Worm (Caenorhabditis elegans) whole organism, L3 larva: ENCODE results near the gene C03B1.1.

Experiments used
- R02D3.7 ChIP-seq: fragments of 150-350 bp; optimal IDR thresholded peaks from 2 replicates; lab custom pipeline; 2014; ENCODE audit warnings: missing biosample characterization, missing genetic modification characterization
- aly-2 ChIP-seq: fragments of 150-350 bp; optimal IDR thresholded peaks from 2 replicates; lab custom pipeline; 2014; ENCODE audit warnings: missing biosample characterization, missing genetic modification characterization
- ama-1 ChIP-seq: fragments of 150-350 bp; optimal IDR thresholded peaks from 2 replicates; lab custom pipeline; 2018
- ceh-16 ChIP-seq: sonication (generic microtip); optimal IDR thresholded peaks from 2 replicates; lab custom pipeline; 2017; ENCODE audit warnings: missing biosample characterization, missing genetic modification characterization
- ceh-28 ChIP-seq: fragments of 150-350 bp; optimal IDR thresholded peaks from 2 replicates; lab custom pipeline; 2014; ENCODE audit warnings: missing biosample characterization, missing genetic modification reagents, missing genetic modification characterization
- ceh-82 ChIP-seq: fragments of 150-350 bp; optimal IDR thresholded peaks from 2 replicates; lab custom pipeline; 2014; ENCODE audit warnings: missing biosample characterization, missing genetic modification characterization
- ceh-9 ChIP-seq: sonication (generic microtip); optimal IDR thresholded peaks from 2 replicates; lab custom pipeline; 2018; ENCODE audit warnings: missing biosample characterization, missing genetic modification characterization
- daf-12 ChIP-seq: fragments of 150-350 bp; optimal IDR thresholded peaks from 2 replicates; lab custom pipeline; 2014; ENCODE audit warnings: missing biosample characterization, missing genetic modification reagents, missing genetic modification characterization
- egl-27 ChIP-seq: sonication (generic microtip); optimal IDR thresholded peaks from 4 replicates; lab custom pipeline; 2017; ENCODE audit warnings: missing biosample characterization, missing genetic modification reagents, missing genetic modification characterization
- egl-5 ChIP-seq: fragments of 150-350 bp; optimal IDR thresholded peaks from 2 replicates; lab custom pipeline; 2017; ENCODE audit warnings: missing biosample characterization, missing genetic modification reagents, missing genetic modification characterization, inconsistent platforms
- elt-2 ChIP-seq: sonication (generic microtip); optimal IDR thresholded peaks from 2 replicates; lab custom pipeline; 2016; ENCODE audit warnings: missing genetic modification reagents, mild to moderate bottlenecking, missing genetic modification characterization, missing compliant biosample characterization
- elt-3 ChIP-seq, 3 experiments: fragments of 150-350 bp in 1 of 3; sonication (generic microtip) in 2 of 3; optimal IDR thresholded peaks; 2 replicates in 2 of 3; 4 replicates in 1 of 3; lab custom pipeline; 2014 to 2017; ENCODE audit warnings: missing biosample characterization in 3 of 3, missing genetic modification characterization in 3 of 3
- eor-1 ChIP-seq, 2 experiments: fragments of 150-350 bp; optimal IDR thresholded peaks; 2 replicates each; lab custom pipeline; 2014 to 2018; ENCODE audit warnings: missing biosample characterization in 2 of 2, missing genetic modification characterization in 2 of 2
- fkh-10 ChIP-seq: sonication (generic microtip); optimal IDR thresholded peaks from 2 replicates; lab custom pipeline; 2017; ENCODE audit warnings: missing biosample characterization, missing genetic modification reagents, missing genetic modification characterization
- fkh-2 ChIP-seq: fragments of 150-350 bp; optimal IDR thresholded peaks from 2 replicates; lab custom pipeline; 2014; ENCODE audit warnings: missing biosample characterization, missing genetic modification reagents, missing genetic modification characterization
- fos-1 ChIP-seq: fragments of 150-350 bp; optimal IDR thresholded peaks from 2 replicates; lab custom pipeline; 2014; ENCODE audit warnings: missing biosample characterization, missing genetic modification characterization
- hmg-11 ChIP-seq: sonication (generic microtip); optimal IDR thresholded peaks from 2 replicates; lab custom pipeline; 2016; ENCODE audit warnings: missing genetic modification characterization, missing compliant biosample characterization
- jun-1 ChIP-seq: fragments of 150-350 bp; optimal IDR thresholded peaks from 2 replicates; lab custom pipeline; 2014; ENCODE audit warnings: missing biosample characterization, missing genetic modification reagents, missing genetic modification characterization
- lin-15B ChIP-seq: fragments of 150-350 bp; optimal IDR thresholded peaks from 2 replicates; lab custom pipeline; 2014; ENCODE audit warnings: missing biosample characterization, missing genetic modification characterization
- lin-39 ChIP-seq: fragments of 150-350 bp; optimal IDR thresholded peaks from 2 replicates; lab custom pipeline; 2018; ENCODE audit warnings: missing biosample characterization, missing genetic modification reagents, missing genetic modification characterization
- lsy-12 ChIP-seq: sonication (generic microtip); optimal IDR thresholded peaks from 2 replicates; lab custom pipeline; 2016; ENCODE audit warnings: mild to moderate bottlenecking, missing genetic modification characterization, missing compliant biosample characterization
- mdl-1 ChIP-seq: fragments of 150-350 bp; optimal IDR thresholded peaks from 2 replicates; lab custom pipeline; 2014; ENCODE audit warnings: missing biosample characterization, missing genetic modification characterization
- mml-1 ChIP-seq: fragments of 150-350 bp; sonication (generic microtip); optimal IDR thresholded peaks from 3 replicates; lab custom pipeline; 2014; ENCODE audit warnings: missing biosample characterization, missing genetic modification characterization
- nfya-1 ChIP-seq: sonication (generic microtip); optimal IDR thresholded peaks from 2 replicates; lab custom pipeline; 2017; ENCODE audit warnings: missing genetic modification characterization, mild to moderate bottlenecking, missing compliant biosample characterization, antibody characterized with exemption, moderate library complexity; ENCODE audit not compliant: insufficient read depth
- nhr-11 ChIP-seq: fragments of 150-350 bp; optimal IDR thresholded peaks from 2 replicates; lab custom pipeline; 2014; ENCODE audit warnings: missing biosample characterization, missing genetic modification characterization
- nhr-12 ChIP-seq: fragments of 150-350 bp; optimal IDR thresholded peaks from 2 replicates; lab custom pipeline; 2014; ENCODE audit warnings: missing biosample characterization, missing genetic modification characterization
- nhr-23 ChIP-seq: fragments of 150-350 bp; optimal IDR thresholded peaks from 2 replicates; lab custom pipeline; 2014; ENCODE audit warnings: missing biosample characterization, missing genetic modification reagents, missing genetic modification characterization
- nhr-237 ChIP-seq: fragments of 150-350 bp; optimal IDR thresholded peaks from 2 replicates; lab custom pipeline; 2014; ENCODE audit warnings: missing biosample characterization, missing genetic modification characterization
- nhr-25 ChIP-seq: sonication (generic microtip); optimal IDR thresholded peaks from 2 replicates; lab custom pipeline; 2017; ENCODE audit warnings: missing biosample characterization, missing genetic modification characterization
- nhr-28 ChIP-seq: fragments of 150-350 bp; optimal IDR thresholded peaks from 2 replicates; lab custom pipeline; 2014; ENCODE audit warnings: missing biosample characterization, missing genetic modification characterization
- nhr-43 ChIP-seq: sonication (generic microtip); optimal IDR thresholded peaks from 2 replicates; lab custom pipeline; 2016; ENCODE audit warnings: mild to moderate bottlenecking, missing genetic modification characterization, missing compliant biosample characterization; ENCODE audit not compliant: poor library complexity, severe bottlenecking
- nhr-67 ChIP-seq: fragments of 150-350 bp; optimal IDR thresholded peaks from 2 replicates; lab custom pipeline; 2014; ENCODE audit warnings: missing biosample characterization, missing genetic modification characterization
- nhr-76 ChIP-seq: fragments of 150-350 bp; sonication (generic microtip); optimal IDR thresholded peaks from 5 replicates; lab custom pipeline; 2014; ENCODE audit warnings: missing biosample characterization, missing genetic modification characterization
- nhr-77 ChIP-seq: fragments of 150-350 bp; optimal IDR thresholded peaks from 2 replicates; lab custom pipeline; 2014; ENCODE audit warnings: missing biosample characterization, missing genetic modification characterization
- pha-4 ChIP-seq: fragments of 150-350 bp; optimal IDR thresholded peaks from 2 replicates; lab custom pipeline; 2014; ENCODE audit warnings: missing biosample characterization, missing genetic modification reagents, missing genetic modification characterization
- pqm-1 ChIP-seq: fragments of 150-350 bp; optimal IDR thresholded peaks from 2 replicates; lab custom pipeline; 2017; ENCODE audit warnings: missing biosample characterization, missing genetic modification characterization, inconsistent platforms
- sea-2 ChIP-seq: fragments of 150-350 bp; sonication (generic microtip); optimal IDR thresholded peaks from 4 replicates; lab custom pipeline; 2014; ENCODE audit warnings: missing biosample characterization, missing genetic modification reagents, missing genetic modification characterization
- skn-1 ChIP-seq: fragments of 150-350 bp; optimal IDR thresholded peaks from 2 replicates; lab custom pipeline; 2014; ENCODE audit warnings: missing biosample characterization, missing genetic modification characterization
- snpc-4 ChIP-seq: fragments of 150-350 bp; optimal IDR thresholded peaks from 2 replicates; lab custom pipeline; 2014; ENCODE audit warnings: missing biosample characterization, missing genetic modification characterization
- tbx-2 ChIP-seq: sonication (generic microtip); optimal IDR thresholded peaks from 2 replicates; lab custom pipeline; 2016; ENCODE audit warnings: mild to moderate bottlenecking, missing genetic modification characterization, missing compliant biosample characterization
- unc-39 ChIP-seq: sonication (generic microtip); optimal IDR thresholded peaks from 4 replicates; lab custom pipeline; 2017; ENCODE audit warnings: missing biosample characterization, missing genetic modification characterization
- unc-62 ChIP-seq: fragments of 150-350 bp; sonication (generic microtip); optimal IDR thresholded peaks from 4 replicates; lab custom pipeline; 2014; ENCODE audit warnings: missing biosample characterization, missing genetic modification reagents, missing genetic modification characterization
- zag-1 ChIP-seq: fragments of 150-350 bp; optimal IDR thresholded peaks from 2 replicates; lab custom pipeline; 2014; ENCODE audit warnings: missing biosample characterization, missing genetic modification characterization
- ztf-11 ChIP-seq: fragments of 150-350 bp; optimal IDR thresholded peaks from 2 replicates; lab custom pipeline; 2014; ENCODE audit warnings: missing biosample characterization, missing genetic modification characterization
- ztf-4 ChIP-seq: fragments of 150-350 bp; optimal IDR thresholded peaks from 2 replicates; lab custom pipeline; 2014; ENCODE audit warnings: missing biosample characterization, missing genetic modification characterization

C03B1.1 gene

ce11 chrX:6373348-6373747, 1.2 kb upstream of the C03B1.1 start, which contains the start of gene C03B1.17:
C03B1.17 (plus strand) TSS chrX:6373648.
- TF ChIP-seq snpc-4 (tag; lab: Kevin White, UChicago) (no peak), fkh-10 (no peak), nhr-237 (no peak), sea-2 (no peak)

- no peak for TF ChIP-seq nhr-23 (tag; lab: Kevin White, UChicago)
- TF ChIP-seq pqm-1 (tag; lab: Kevin White, UChicago): peak; percentile 66
- peak; percentile 76 for TF ChIP-seq elt-2 (tag; lab: Kevin White, UChicago)
These were observed 3.2 kb downstream of the C03B1.1 start, which contains the start of gene lmp-1 for ce11 chrX:6377634-6378288. lmp-1 (minus strand) TSS chrX:6377684.

- TF ChIP-seq ceh-28 (tag; lab: Kevin White, UChicago) (no peak), egl-5 (tag; lab: Kevin White, UChicago) (no peak), unc-62 (GFP tag; lab: Kevin White, UChicago) (no peak), nhr-23 (tag; lab: Kevin White, UChicago) (no peak), egl-27 (tag; lab: Kevin White, UChicago) (no peak), fos-1 (tag; lab: Kevin White, UChicago) (no peak), nhr-28 (tag; lab: Kevin White, UChicago) (no peak), skn-1 (tag; lab: Kevin White, UChicago) (no peak), sea-2 (peak; percentile 51), nhr-11 (no peak), pha-4 (tag; lab: Kevin White, UChicago) (peak; percentile 80), daf-12 (no peak), snpc-4 (tag; lab: Kevin White, UChicago) (peak; percentile 34), mml-1 (tag; lab: Kevin White, UChicago) (no peak), lin-15B (tag; lab: Kevin White, UChicago) (peak; percentile 46), nhr-12 (tag; lab: Kevin White, UChicago) (no peak), zag-1 (tag; lab: Kevin White, UChicago) (no peak), nhr-43 (peak; percentile 2), lsy-12 (tag; lab: Kevin White, UChicago) (peak; percentile 24), mdl-1 (tag; lab: Kevin White, UChicago) (peak; percentile 19), elt-3 (tag; optimal IDR thresholded peaks at IDR 0.05; lab: Kevin White, UChicago) (no peak), R02D3.7 (tag; lab: Kevin White, UChicago) (no peak), tbx-2 (tag; lab: Kevin White, UChicago) (peak; percentile 22), ceh-9 (tag; lab: Kevin White, UChicago) (no peak), nhr-77 (tag; lab: Kevin White, UChicago) (no peak), nhr-76 (no peak), fkh-2 (tag; lab: Kevin White, UChicago) (no peak), elt-2 (tag; lab: Kevin White, UChicago) (no peak), unc-39 (no peak), nhr-237 (no peak), nhr-25 (tag; lab: Kevin White, UChicago) (peak; percentile 1), nhr-67 (no peak), ceh-16 (tag; lab: Kevin White, UChicago) (no peak), ama-1 (no peak), jun-1 (peak; percentile 28), ztf-11 (tag; lab: Kevin White, UChicago) (no peak), hmg-11 (peak; percentile 76), ztf-4 (tag; lab: Kevin White, UChicago) (no peak), eor-1 (tag; optimal IDR thresholded peaks at IDR 0.05; lab: Kevin White, UChicago) (no peak), ceh-82 (tag; lab: Kevin White, UChicago) (no peak), nfya-1 (tag; lab: Kevin White, UChicago) (peak; percentile 70), aly-2 (no peak), lin-39 (tag; lab: Kevin White, UChicago) (peak; percentile 86)
These were observed 3.8 kb downstream of the C03B1.1 start for ce11 chrX:6378363-6378762.
